Fruit fly (Drosophila melanogaster) whole organism, embryonic: ENCODE data around the gene drongo.

Source experiments
- ATbp ChIP-seq: fragments of 200-800 bp; sonication (Bioruptor generic); optimal IDR thresholded peaks from 2 replicates; lab custom pipeline; 2017; ENCODE audit warnings: missing biosample characterization, mild to moderate bottlenecking, missing genetic modification characterization, missing genetic modification reagents
- B-H1 ChIP-seq: fragments of 200-800 bp; sonication (Bioruptor generic); IDR thresholded peaks from 3 replicates; pipeline ENCODE4 v1.3.6; 2022; ENCODE audit warnings: missing biosample characterization, missing genetic modification characterization
- CG1024 ChIP-seq: fragments of 200-800 bp; sonication (Bioruptor generic); IDR thresholded peaks from 2 replicates; pipeline ENCODE4 v1.3.6; 2022; ENCODE audit warnings: missing biosample characterization, missing genetic modification characterization
- CG10366 ChIP-seq: fragments of 200-800 bp; sonication (Bioruptor generic); IDR thresholded peaks from 2 replicates; pipeline ENCODE4 v1.3.6; 2022; ENCODE audit warnings: missing biosample characterization, missing genetic modification characterization
- CG10543 ChIP-seq: fragments of 200-800 bp; sonication (Bioruptor generic); optimal IDR thresholded peaks from 3 replicates; lab custom pipeline; 2017; ENCODE audit warnings: missing biosample characterization, mild to moderate bottlenecking, missing genetic modification characterization, moderate library complexity
- CG10979 ChIP-seq: fragments of 200-800 bp; sonication (Bioruptor generic); optimal IDR thresholded peaks from 2 replicates; lab custom pipeline; 2018; ENCODE audit warnings: missing biosample characterization, mild to moderate bottlenecking, missing genetic modification characterization, moderate library complexity
- CG11247 ChIP-seq: fragments of 200-800 bp; sonication (Bioruptor generic); IDR thresholded peaks from 2 replicates; pipeline ENCODE4 v1.3.6; 2022; ENCODE audit warnings: missing biosample characterization, missing genetic modification characterization
- CG11504 ChIP-seq: fragments of 200-800 bp; sonication (Bioruptor generic); optimal IDR thresholded peaks from 3 replicates; lab custom pipeline; 2019; ENCODE audit warnings: missing biosample characterization, mild to moderate bottlenecking, missing genetic modification characterization, moderate library complexity
- CG11696 ChIP-seq: fragments of 200-800 bp; sonication (Bioruptor generic); IDR thresholded peaks from 2 replicates; pipeline ENCODE4 v1.3.6; 2022; ENCODE audit warnings: missing biosample characterization, missing genetic modification characterization
- CG11723 ChIP-seq: fragments of 200-800 bp; sonication (Bioruptor generic); optimal IDR thresholded peaks from 2 replicates; lab custom pipeline; 2017; ENCODE audit warnings: missing biosample characterization, mild to moderate bottlenecking, missing genetic modification characterization
- CG12659 ChIP-seq: fragments of 200-800 bp; sonication (Bioruptor generic); optimal IDR thresholded peaks from 3 replicates; lab custom pipeline; 2017; ENCODE audit warnings: mild to moderate bottlenecking, missing biosample characterization, missing genetic modification reagents, missing genetic modification characterization
- CG14965 ChIP-seq: fragments of 200-800 bp; sonication (Bioruptor generic); optimal IDR thresholded peaks from 2 replicates; lab custom pipeline; 2016; ENCODE audit warnings: missing biosample characterization, missing genetic modification characterization, borderline replicate concordance
- CG15073 ChIP-seq: fragments of 200-800 bp; sonication (Bioruptor generic); optimal IDR thresholded peaks from 2 replicates; lab custom pipeline; 2016; ENCODE audit warnings: missing biosample characterization, missing genetic modification characterization
- CG15269 ChIP-seq: fragments of 200-800 bp; sonication (Bioruptor generic); optimal IDR thresholded peaks from 2 replicates; lab custom pipeline; 2018; ENCODE audit warnings: missing biosample characterization, mild to moderate bottlenecking, missing genetic modification characterization, moderate library complexity
- CG17361 ChIP-seq: fragments of 200-800 bp; sonication (Bioruptor generic); IDR thresholded peaks from 3 replicates; pipeline ENCODE4 v1.3.6; 2022; ENCODE audit warnings: missing biosample characterization, missing genetic modification characterization
- CG17385 ChIP-seq: fragments of 200-800 bp; sonication (Bioruptor generic); optimal IDR thresholded peaks from 3 replicates; lab custom pipeline; 2018; ENCODE audit warnings: missing biosample characterization, mild to moderate bottlenecking, missing genetic modification characterization
- CG17568 ChIP-seq: fragments of 200-800 bp; sonication (Bioruptor generic); optimal IDR thresholded peaks from 2 replicates; lab custom pipeline; 2018; ENCODE audit warnings: missing biosample characterization, mild to moderate bottlenecking, missing genetic modification characterization, moderate library complexity
- CG2678 ChIP-seq: fragments of 200-800 bp; sonication (Bioruptor generic); optimal IDR thresholded peaks from 3 replicates; lab custom pipeline; 2019; ENCODE audit warnings: missing biosample characterization, mild to moderate bottlenecking, missing genetic modification characterization, moderate library complexity
- CG31365 ChIP-seq: fragments of 200-800 bp; sonication (Bioruptor generic); optimal IDR thresholded peaks from 2 replicates; lab custom pipeline; 2018; ENCODE audit warnings: missing biosample characterization, mild to moderate bottlenecking, missing genetic modification characterization
- CG31441 ChIP-seq: fragments of 200-800 bp; sonication (Bioruptor generic); IDR thresholded peaks from 2 replicates; pipeline ENCODE4 v1.3.6; 2022; ENCODE audit warnings: missing biosample characterization, missing genetic modification characterization
- CG4360 ChIP-seq: fragments of 200-800 bp; sonication (Bioruptor generic); IDR thresholded peaks from 2 replicates; pipeline ENCODE4 v1.3.6; 2022; ENCODE audit warnings: missing biosample characterization, missing genetic modification characterization
- CG4707 ChIP-seq: fragments of 200-800 bp; sonication (Bioruptor generic); optimal IDR thresholded peaks from 2 replicates; lab custom pipeline; 2018; ENCODE audit warnings: missing biosample characterization, mild to moderate bottlenecking, missing genetic modification characterization, moderate library complexity
- CG7786 ChIP-seq: fragments of 200-800 bp; sonication (Bioruptor generic); optimal IDR thresholded peaks from 2 replicates; lab custom pipeline; 2016; ENCODE audit warnings: missing biosample characterization, missing genetic modification characterization
- CG7839 ChIP-seq: fragments of 200-800 bp; sonication (Bioruptor generic); optimal IDR thresholded peaks from 3 replicates; lab custom pipeline; 2018; ENCODE audit warnings: missing biosample characterization, mild to moderate bottlenecking, missing genetic modification characterization, moderate library complexity
- D ChIP-seq, 2 experiments: fragments of 200-800 bp in 1 of 2; fragments of >200 bp in 1 of 2; sonication (Bioruptor generic) in 1 of 2; optimal IDR thresholded peaks; 2 replicates in 1 of 2; 3 replicates in 1 of 2; lab custom pipeline; 2017; ENCODE audit warnings: mild to moderate bottlenecking in 1 of 2, missing biosample characterization in 1 of 2, missing genetic modification characterization in 1 of 2, missing genetic modification reagents in 1 of 2
- Deaf1 ChIP-seq: fragments of 200-800 bp; optimal IDR thresholded peaks from 3 replicates; lab custom pipeline; 2019; ENCODE audit warnings: missing biosample characterization, mild to moderate bottlenecking, missing genetic modification characterization, moderate library complexity
- Dek ChIP-seq: fragments of 200-800 bp; sonication (Bioruptor generic); optimal IDR thresholded peaks from 3 replicates; lab custom pipeline; 2019; ENCODE audit warnings: missing biosample characterization, mild to moderate bottlenecking, missing genetic modification characterization, moderate library complexity
- Drgx ChIP-seq: fragments of 200-800 bp; sonication (Bioruptor generic); IDR thresholded peaks from 2 replicates; pipeline ENCODE4 v1.3.6; 2022; ENCODE audit warnings: missing biosample characterization, missing genetic modification characterization
- Hand ChIP-seq: fragments of 200-800 bp; sonication (Bioruptor generic); optimal IDR thresholded peaks from 2 replicates; lab custom pipeline; 2017; ENCODE audit warnings: mild to moderate bottlenecking, missing biosample characterization, missing genetic modification reagents, missing genetic modification characterization
- MTF-1 ChIP-seq: fragments of 200-800 bp; sonication (Bioruptor generic); optimal IDR thresholded peaks from 2 replicates; lab custom pipeline; 2018; ENCODE audit warnings: missing biosample characterization, mild to moderate bottlenecking, missing genetic modification characterization, borderline replicate concordance
- Myb ChIP-seq: fragments of 200-800 bp; sonication (Bioruptor generic); optimal IDR thresholded peaks from 2 replicates; lab custom pipeline; 2016; ENCODE audit warnings: missing biosample characterization, missing genetic modification characterization
- Nf-YA ChIP-seq: fragments of 200-800 bp; sonication (Bioruptor generic); IDR thresholded peaks from 2 replicates; pipeline ENCODE4 v1.3.6; 2022; ENCODE audit warnings: missing biosample characterization, missing genetic modification characterization
- NfI ChIP-seq: fragments of 200-800 bp; sonication (Bioruptor generic); optimal IDR thresholded peaks from 3 replicates; lab custom pipeline; 2018; ENCODE audit warnings: missing biosample characterization, mild to moderate bottlenecking, missing genetic modification characterization, moderate library complexity
- Optix ChIP-seq: fragments of 200-800 bp; sonication (Bioruptor generic); IDR thresholded peaks from 3 replicates; pipeline ENCODE4 v1.3.6; 2022; ENCODE audit warnings: missing biosample characterization, missing genetic modification characterization
- Rfx ChIP-seq: fragments of 200-800 bp; sonication (Bioruptor generic); IDR thresholded peaks from 2 replicates; pipeline ENCODE4 v1.3.6; 2022; ENCODE audit warnings: missing biosample characterization, missing genetic modification characterization
- bigmax ChIP-seq: fragments of 200-800 bp; sonication (Bioruptor generic); optimal IDR thresholded peaks from 2 replicates; lab custom pipeline; 2018; ENCODE audit warnings: missing biosample characterization, mild to moderate bottlenecking, missing genetic modification characterization
- cato ChIP-seq: fragments of 200-800 bp; sonication (Bioruptor generic); optimal IDR thresholded peaks from 2 replicates; lab custom pipeline; 2016; ENCODE audit warnings: missing biosample characterization, missing genetic modification characterization, borderline replicate concordance
- chm ChIP-seq: fragments of 200-800 bp; sonication (Bioruptor generic); IDR thresholded peaks from 2 replicates; pipeline ENCODE4 v1.3.6; 2022; ENCODE audit warnings: missing biosample characterization, missing genetic modification characterization
- crc ChIP-seq: fragments of 200-800 bp; sonication (Bioruptor generic); optimal IDR thresholded peaks from 2 replicates; lab custom pipeline; 2016; ENCODE audit warnings: missing biosample characterization, missing genetic modification characterization
- cwo ChIP-seq: fragments of 200-800 bp; sonication (Bioruptor generic); optimal IDR thresholded peaks from 3 replicates; lab custom pipeline; 2017; ENCODE audit warnings: missing biosample characterization, missing genetic modification characterization, mild to moderate bottlenecking, moderate library complexity, missing genetic modification reagents
- gsb-n ChIP-seq: fragments of 200-800 bp; sonication (Bioruptor generic); optimal IDR thresholded peaks from 3 replicates; lab custom pipeline; 2018; ENCODE audit warnings: missing biosample characterization, mild to moderate bottlenecking, missing genetic modification characterization
- kay ChIP-seq: fragments of 200-800 bp; sonication (Bioruptor generic); optimal IDR thresholded peaks from 2 replicates; lab custom pipeline; 2016; ENCODE audit warnings: missing biosample characterization, missing genetic modification characterization
- lmd ChIP-seq: fragments of 200-800 bp; sonication (Bioruptor generic); IDR thresholded peaks from 2 replicates; pipeline ENCODE4 v1.3.6; 2022; ENCODE audit warnings: missing biosample characterization, missing genetic modification characterization
- pzg ChIP-seq: fragments of 200-800 bp; sonication (Bioruptor generic); optimal IDR thresholded peaks from 3 replicates; lab custom pipeline; 2018; ENCODE audit warnings: missing biosample characterization, mild to moderate bottlenecking, missing genetic modification characterization, moderate library complexity
- sim ChIP-seq: fragments of 200-800 bp; sonication (Bioruptor generic); IDR thresholded peaks from 2 replicates; pipeline ENCODE4 v1.3.6; 2022; ENCODE audit warnings: missing biosample characterization, missing genetic modification characterization
- sisA ChIP-seq: fragments of 200-800 bp; sonication (Bioruptor generic); IDR thresholded peaks from 2 replicates; pipeline ENCODE4 v1.3.6; 2022; ENCODE audit warnings: missing biosample characterization, missing genetic modification characterization
- trem ChIP-seq: fragments of 200-800 bp; optimal IDR thresholded peaks from 3 replicates; lab custom pipeline; 2019; ENCODE audit warnings: missing biosample characterization, mild to moderate bottlenecking, missing genetic modification characterization, moderate library complexity
- unpg ChIP-seq: fragments of 200-800 bp; sonication (Bioruptor generic); optimal IDR thresholded peaks from 3 replicates; lab custom pipeline; 2018; ENCODE audit warnings: missing biosample characterization, mild to moderate bottlenecking, missing genetic modification characterization, moderate library complexity

Gene drongo

DNA sequence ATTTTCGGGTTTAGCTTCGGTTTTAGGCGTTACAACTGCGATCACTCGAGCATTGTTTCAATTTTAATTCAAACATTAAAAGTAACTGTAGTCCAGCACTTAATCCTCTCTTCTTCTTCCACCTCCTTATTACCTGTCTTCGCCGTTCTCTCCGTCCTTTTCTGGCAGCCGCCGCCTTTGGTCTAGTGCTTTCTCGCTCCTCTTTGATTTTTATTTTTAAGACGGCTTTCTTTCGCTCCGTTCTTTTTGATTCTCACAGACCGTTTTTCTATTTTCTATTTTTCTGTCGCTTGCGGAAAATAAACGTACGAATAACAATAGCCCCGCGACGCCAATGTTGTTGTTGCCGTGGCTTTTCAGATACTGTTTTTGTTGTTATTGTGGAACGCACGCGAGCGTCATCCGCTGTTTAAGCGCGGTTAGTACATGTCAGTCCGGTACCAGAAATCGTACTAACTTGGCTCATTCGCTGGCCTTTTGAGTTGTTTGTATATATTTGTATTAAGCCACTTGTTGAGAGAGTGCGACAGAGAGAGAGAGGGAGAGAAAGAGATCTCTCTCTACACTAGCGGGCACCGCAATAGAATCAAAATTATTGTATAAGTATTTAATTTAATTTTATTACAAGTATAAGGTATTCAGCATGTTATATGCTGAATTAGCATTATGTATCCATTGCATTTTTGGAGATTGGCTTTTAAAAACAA lies 17.2 kb upstream of the drongo start, which contains the start of gene aru (continued):
- TF ChIP-seq CG11696 (GFP tag; lab: Robert Waterston, UW) (peak; percentile 99), CG7839 (tag; lab: Kevin White, UChicago) (peak; percentile 42), CG4707 (GFP tag; lab: Kevin White, UChicago) (peak; percentile 63), CG11247 (GFP tag; lab: Robert Waterston, UW) (no peak), lmd (GFP tag; lab: Robert Waterston, UW) (no peak), cwo (peak; percentile 55), D (optimal IDR thresholded peaks at IDR 0.05; lab: Kevin White, UChicago) (no peak), D (GFP tag; optimal IDR thresholded peaks at IDR 0.05; lab: Kevin White, UChicago) (peak; percentile 29), CG12659 (GFP tag; lab: Kevin White, UChicago) (peak; percentile 47), Hand (GFP tag; lab: Kevin White, UChicago) (peak; percentile 9), CG2678 (tag; lab: Kevin White, UChicago) (peak; percentile 48), CG31365 (no peak), Myb (GFP tag; lab: Kevin White, UChicago) (no peak), CG4360 (GFP tag; lab: Robert Waterston, UW) (peak; percentile 96), CG31441 (peak; percentile 29; the same call in 1 of the 2 replicates), CG11723 (no peak), bigmax (no peak), Drgx (GFP tag; lab: Robert Waterston, UW) (peak; percentile 20; the same call in 1 of the 2 replicates), sim (GFP tag; lab: Robert Waterston, UW) (no peak), sisA (no peak), CG10543 (GFP tag; lab: Kevin White, UChicago) (peak; percentile 48), CG10366 (GFP tag; lab: Robert Waterston, UW) (no peak), Nf-YA (GFP tag; lab: Robert Waterston, UW) (0 out of 2 replicates have a peak, but pooled peaks have one; percentile 18), Optix (GFP tag; lab: Robert Waterston, UW) (no peak), CG17361 (GFP tag; lab: Robert Waterston, UW) (peak; percentile 44; the same call in 1 of the 3 replicates), Rfx (peak; percentile 29; the same call in 1 of the 2 replicates), cato (GFP tag; lab: Kevin White, UChicago) (no peak), CG1024 (GFP tag; lab: Robert Waterston, UW) (no peak; the same call in 1 of the 2 replicates), CG17385 (GFP tag; lab: Kevin White, UChicago) (peak; percentile 46), CG15269 (tag; lab: Kevin White, UChicago) (peak; percentile 43), CG11504 (tag; lab: Kevin White, UChicago) (peak; percentile 55), CG7786 (no peak), CG15073 (GFP tag; lab: Kevin White, UChicago) (no peak), ATbp (GFP tag; lab: Kevin White, UChicago) (peak; percentile 41), trem (tag; lab: Kevin White, UChicago) (peak; percentile 12), pzg (GFP tag; lab: Kevin White, UChicago) (no peak), CG17568 (GFP tag; lab: Kevin White, UChicago) (peak; percentile 67), CG10979 (tag; lab: Kevin White, UChicago) (peak; percentile 31), crc (GFP tag; lab: Kevin White, UChicago) (no peak), Dek (tag; lab: Kevin White, UChicago) (no peak), NfI (GFP tag; lab: Kevin White, UChicago) (no peak), kay (GFP tag; lab: Kevin White, UChicago) (no peak), CG14965 (GFP tag; lab: Kevin White, UChicago) (no peak), gsb-n (tag; lab: Kevin White, UChicago) (peak; percentile 1), chm (GFP tag; lab: Robert Waterston, UW) (peak; percentile 53; the same call in 1 of the 2 replicates), MTF-1 (GFP tag; lab: Kevin White, UChicago) (peak; percentile 24), unpg (GFP tag; lab: Kevin White, UChicago) (peak; percentile 47), B-H1 (no peak; the same call in 2 of the 3 replicates), Deaf1 (tag; lab: Kevin White, UChicago) (peak; percentile 11)
